Worm (Caenorhabditis elegans): ENCODE results near the gene T25C12.3.

- TF ChIP-seq fos-1 (tag; optimal IDR thresholded peaks at IDR 0.05) (no peak), nhr-237 (tag; optimal IDR thresholded peaks at IDR 0.05) (no peak), jun-1 (tag; optimal IDR thresholded peaks at IDR 0.05) (no peak), egl-27 (tag; optimal IDR thresholded peaks at IDR 0.05) (no peak), snpc-4 (tag; optimal IDR thresholded peaks at IDR 0.05) (no peak), ztf-11 (tag; optimal IDR thresholded peaks at IDR 0.05) (no peak)
These were observed 2.2 kb upstream of the T25C12.3 start, which contains the start of gene F29G6.1 for ce11 chrX:11501967-11502366.
